Worm (Caenorhabditis elegans) whole organism, mixed stage, embryonic: ENCODE results near the gene F16G10.5.

ENCODE experiments used
- bed-3 ChIP-seq: fragments of 200-800 bp; sonication (Bioruptor generic); optimal IDR thresholded peaks from 3 replicates; lab custom pipeline; 2018; ENCODE audit warnings: mild to moderate bottlenecking, missing genetic modification characterization, moderate library complexity, missing compliant biosample characterization
- blmp-1 ChIP-seq: fragments of 150-350 bp; optimal IDR thresholded peaks from 2 replicates; lab custom pipeline; 2014; ENCODE audit warnings: missing biosample characterization, missing genetic modification characterization
- ceh-39 ChIP-seq: fragments of 150-350 bp; optimal IDR thresholded peaks from 2 replicates; lab custom pipeline; 2014; ENCODE audit warnings: missing biosample characterization, missing genetic modification characterization
- ceh-83 ChIP-seq: fragments of 200-800 bp; sonication (Bioruptor generic); optimal IDR thresholded peaks from 2 replicates; lab custom pipeline; 2018; ENCODE audit warnings: mild to moderate bottlenecking, missing genetic modification characterization, missing compliant biosample characterization
- ces-1 ChIP-seq: fragments of 150-350 bp; optimal IDR thresholded peaks from 2 replicates; lab custom pipeline; 2014; ENCODE audit warnings: missing biosample characterization, missing genetic modification reagents, missing genetic modification characterization
- drap-1 ChIP-seq: fragments of 200-800 bp; sonication (Bioruptor generic); optimal IDR thresholded peaks from 3 replicates; lab custom pipeline; 2018; ENCODE audit warnings: mild to moderate bottlenecking, missing genetic modification characterization, missing compliant biosample characterization
- elt-1 ChIP-seq: sonication (generic microtip); optimal IDR thresholded peaks from 2 replicates; lab custom pipeline; 2017; ENCODE audit warnings: missing genetic modification characterization, mild to moderate bottlenecking, missing compliant biosample characterization, antibody characterized with exemption, moderate library complexity, borderline replicate concordance; ENCODE audit not compliant: insufficient read depth
- elt-3 ChIP-seq: fragments of 150-350 bp; optimal IDR thresholded peaks from 2 replicates; lab custom pipeline; 2014; ENCODE audit warnings: missing biosample characterization, missing genetic modification characterization
- flh-1 ChIP-seq: fragments of 200-800 bp; sonication (Bioruptor generic); optimal IDR thresholded peaks from 2 replicates; lab custom pipeline; 2018; ENCODE audit warnings: mild to moderate bottlenecking, missing genetic modification characterization, moderate library complexity, missing compliant biosample characterization
- ham-2 ChIP-seq: fragments of 200-800 bp; sonication (Bioruptor generic); optimal IDR thresholded peaks from 2 replicates; lab custom pipeline; 2018; ENCODE audit warnings: mild to moderate bottlenecking, missing genetic modification characterization, missing compliant biosample characterization
- hlh-1 ChIP-seq: fragments of 150-350 bp; optimal IDR thresholded peaks from 2 replicates; lab custom pipeline; 2014; ENCODE audit warnings: missing biosample characterization, missing genetic modification reagents, missing genetic modification characterization
- lin-13 ChIP-seq: fragments of 150-350 bp; optimal IDR thresholded peaks from 2 replicates; lab custom pipeline; 2014; ENCODE audit warnings: missing biosample characterization, missing genetic modification characterization
- lin-32 ChIP-seq: fragments of 200-800 bp; sonication (Bioruptor generic); optimal IDR thresholded peaks from 2 replicates; lab custom pipeline; 2018; ENCODE audit warnings: mild to moderate bottlenecking, missing genetic modification characterization, missing compliant biosample characterization
- lsy-2 ChIP-seq: fragments of 150-350 bp; optimal IDR thresholded peaks from 2 replicates; lab custom pipeline; 2014; ENCODE audit warnings: missing biosample characterization, missing genetic modification characterization
- mab-5 ChIP-seq: fragments of 150-350 bp; optimal IDR thresholded peaks from 2 replicates; lab custom pipeline; 2014; ENCODE audit warnings: missing biosample characterization, missing genetic modification characterization
- mep-1 ChIP-seq: fragments of 150-350 bp; optimal IDR thresholded peaks from 2 replicates; lab custom pipeline; 2017; ENCODE audit warnings: missing biosample characterization, missing genetic modification reagents, missing genetic modification characterization, inconsistent platforms
- mls-2 ChIP-seq: sonication (generic microtip); optimal IDR thresholded peaks from 2 replicates; lab custom pipeline; 2016; ENCODE audit warnings: mild to moderate bottlenecking, missing genetic modification characterization, moderate library complexity, missing compliant biosample characterization
- nhr-12 ChIP-seq: fragments of 150-350 bp; optimal IDR thresholded peaks from 2 replicates; lab custom pipeline; 2014; ENCODE audit warnings: missing biosample characterization, missing genetic modification characterization
- nhr-2 ChIP-seq: fragments of 150-350 bp; optimal IDR thresholded peaks from 2 replicates; lab custom pipeline; 2014; ENCODE audit warnings: missing biosample characterization, missing genetic modification characterization
- nhr-237 ChIP-seq: fragments of 150-350 bp; optimal IDR thresholded peaks from 2 replicates; lab custom pipeline; 2014; ENCODE audit warnings: missing biosample characterization, missing genetic modification characterization
- nhr-28 ChIP-seq: fragments of 150-350 bp; optimal IDR thresholded peaks from 2 replicates; lab custom pipeline; 2014; ENCODE audit warnings: missing biosample characterization, missing genetic modification characterization
- pha-4 ChIP-seq: fragments of 150-350 bp; optimal IDR thresholded peaks from 2 replicates; lab custom pipeline; 2018; ENCODE audit warnings: missing biosample characterization, missing genetic modification reagents, missing genetic modification characterization
- sem-2 ChIP-seq: fragments of 200-800 bp; sonication (Bioruptor generic); optimal IDR thresholded peaks from 2 replicates; lab custom pipeline; 2018; ENCODE audit warnings: mild to moderate bottlenecking, missing genetic modification characterization, missing compliant biosample characterization
- snpc-4 ChIP-seq: fragments of 150-350 bp; optimal IDR thresholded peaks from 2 replicates; lab custom pipeline; 2014; ENCODE audit warnings: missing biosample characterization, missing genetic modification characterization
- sptf-1 ChIP-seq: sonication (generic microtip); optimal IDR thresholded peaks from 2 replicates; lab custom pipeline; 2017; ENCODE audit warnings: mild to moderate bottlenecking, missing genetic modification characterization, moderate library complexity, missing compliant biosample characterization
- tbx-8 ChIP-seq: fragments of 200-800 bp; sonication (Bioruptor generic); optimal IDR thresholded peaks from 2 replicates; lab custom pipeline; 2018; ENCODE audit warnings: mild to moderate bottlenecking, missing genetic modification characterization, moderate library complexity, missing compliant biosample characterization
- unc-120 ChIP-seq: sonication (generic microtip); optimal IDR thresholded peaks from 2 replicates; lab custom pipeline; 2017; ENCODE audit warnings: missing genetic modification characterization, missing compliant biosample characterization; ENCODE audit not compliant: poor library complexity, severe bottlenecking
- unc-39 ChIP-seq: fragments of 150-350 bp; optimal IDR thresholded peaks from 2 replicates; lab custom pipeline; 2014; ENCODE audit warnings: missing biosample characterization, missing genetic modification characterization
- unc-62 ChIP-seq: fragments of 150-350 bp; optimal IDR thresholded peaks from 2 replicates; lab custom pipeline; 2014; ENCODE audit warnings: missing biosample characterization, missing genetic modification reagents, missing genetic modification characterization
- zip-8 ChIP-seq: fragments of 150-350 bp; optimal IDR thresholded peaks from 2 replicates; lab custom pipeline; 2014; ENCODE audit warnings: missing biosample characterization, missing genetic modification characterization
- ztf-11 ChIP-seq: fragments of 150-350 bp; optimal IDR thresholded peaks from 2 replicates; lab custom pipeline; 2014; ENCODE audit warnings: missing biosample characterization, missing genetic modification characterization

The F16G10.5 gene

DNA sequence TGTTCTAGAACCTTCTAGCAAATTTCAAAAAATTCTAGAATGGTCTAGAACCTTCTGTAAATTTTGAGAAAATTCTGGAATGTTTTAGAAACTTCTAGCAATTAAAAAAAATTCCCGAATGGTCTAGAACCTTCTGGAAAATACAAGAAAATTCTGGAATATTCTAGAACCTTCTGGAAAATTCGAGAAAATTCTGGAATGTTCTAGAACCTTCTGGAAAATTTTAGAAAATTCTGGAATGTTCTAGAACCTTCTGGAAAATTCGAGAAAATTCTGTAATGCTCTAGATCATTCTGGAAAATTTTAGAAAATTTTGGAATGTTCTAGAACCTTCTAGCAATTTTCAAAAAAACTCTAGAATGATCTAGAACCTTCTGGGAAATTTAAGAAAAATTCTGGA, 36.7 kb upstream of the F16G10.5 start:
- TF ChIP-seq hlh-1 (tag; lab: Kevin White, UChicago) (no peak), blmp-1 (tag; lab: Kevin White, UChicago) (no peak), unc-39 (no peak), ceh-83 (peak; percentile 37), unc-62 (GFP tag; lab: Kevin White, UChicago) (no peak), bed-3 (GFP tag; lab: Kevin White, UChicago) (no peak)

DNA sequence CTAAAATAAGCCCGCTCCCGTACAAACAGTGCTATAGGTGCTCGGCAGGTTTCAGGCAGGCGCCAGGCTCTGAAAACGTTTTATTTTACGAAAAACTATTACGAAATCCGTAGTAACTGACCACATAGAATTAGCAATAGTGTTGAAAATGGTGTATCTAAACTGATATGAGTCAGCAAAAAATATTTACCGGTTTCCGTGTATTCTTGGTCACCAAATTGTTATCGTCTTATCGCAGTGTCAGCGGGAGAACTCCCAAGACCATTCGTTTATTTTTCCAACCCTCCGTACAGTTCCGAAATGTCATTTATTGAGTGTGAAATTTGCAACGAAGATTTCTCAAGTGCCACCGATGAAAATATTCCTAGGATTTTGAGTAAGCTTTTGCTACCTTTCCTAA, 34.9 kb upstream of the F16G10.5 start, which contains the start of gene F43C11.8:
TSS of gene F43C11.8 (plus strand) at position 301 of the 400 bp plus-strand sequence.
- no peak for TF ChIP-seq lsy-2 (tag; lab: Kevin White, UChicago)
- no peak for TF ChIP-seq pha-4 (tag; lab: Kevin White, UChicago)
- no peak for TF ChIP-seq elt-1 (tag; lab: Kevin White, UChicago)
- TF ChIP-seq mls-2 (tag; lab: Kevin White, UChicago), result no peak
- TF ChIP-seq mab-5, result no peak
- no peak for TF ChIP-seq nhr-237 (tag; lab: Kevin White, UChicago)
- no peak for TF ChIP-seq lin-13
- no peak for TF ChIP-seq drap-1
- TF ChIP-seq ceh-39 (tag; lab: Kevin White, UChicago), result no peak
- TF ChIP-seq snpc-4 (tag; lab: Kevin White, UChicago), result no peak
- no peak for TF ChIP-seq sem-2 (GFP tag; lab: Kevin White, UChicago)
- TF ChIP-seq lin-32 (GFP tag; lab: Kevin White, UChicago), result no peak
- no peak for TF ChIP-seq nhr-2 (tag; lab: Kevin White, UChicago)
- TF ChIP-seq nhr-12 (tag; lab: Kevin White, UChicago), result no peak
- no peak for TF ChIP-seq flh-1 (GFP tag; lab: Kevin White, UChicago)
- TF ChIP-seq ceh-83, result no peak
- no peak for TF ChIP-seq ztf-11
- TF ChIP-seq tbx-8, result no peak

DNA sequence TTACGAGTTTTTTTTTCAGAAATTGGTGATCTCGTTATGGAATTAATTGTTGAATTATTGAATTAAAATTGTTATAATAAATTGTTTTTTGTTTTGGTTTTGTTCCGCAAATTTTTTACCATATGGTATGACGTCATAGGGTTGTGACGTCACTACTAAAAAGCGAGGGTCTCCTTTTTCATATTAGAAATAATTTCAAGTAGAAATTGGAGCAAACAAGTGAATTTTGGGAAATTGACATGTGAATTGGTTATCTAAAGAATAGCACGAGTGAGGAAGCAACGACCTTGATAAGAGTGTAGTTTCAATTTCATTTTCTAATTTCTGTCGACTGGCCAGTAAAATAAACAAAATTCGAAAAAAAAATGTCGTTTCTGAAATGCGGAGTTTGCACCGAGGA, 31.5 kb upstream of the F16G10.5 start, which contains the start of gene F43C11.7:
TSS of gene F43C11.7 (plus strand) at position 326 of the 400 bp plus-strand sequence.
- TF ChIP-seq zip-8 (tag; lab: Kevin White, UChicago) (peak; percentile 98), lsy-2 (tag; lab: Kevin White, UChicago) (no peak)
- TF ChIP-seq, all 35 proteins: peak for 1

DNA sequence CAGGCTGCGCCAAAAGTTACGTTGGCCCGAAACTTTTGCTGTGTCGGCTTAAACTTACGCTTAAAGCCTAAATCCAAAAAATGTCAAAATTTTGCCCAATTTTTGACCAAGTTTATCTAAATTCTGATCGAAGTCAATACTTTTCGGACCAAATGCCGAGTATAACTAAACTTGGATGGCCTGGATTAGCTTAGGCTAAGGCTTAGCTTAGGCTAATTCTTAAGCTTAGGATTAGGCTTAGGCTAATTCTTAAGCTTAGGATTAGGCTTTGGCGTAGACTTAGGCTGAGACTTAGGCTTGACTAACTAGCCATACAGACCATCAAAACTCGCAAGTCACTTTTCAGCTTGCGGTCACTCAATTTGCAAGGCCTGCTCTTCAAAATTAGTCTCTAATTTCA, 30.9 kb upstream of the F16G10.5 start:
- TF ChIP-seq hlh-1 (tag; lab: Kevin White, UChicago), result no peak
- TF ChIP-seq ces-1, result no peak
- TF ChIP-seq unc-62 (GFP tag; lab: Kevin White, UChicago), result no peak
- peak; percentile 12 for TF ChIP-seq ham-2

DNA sequence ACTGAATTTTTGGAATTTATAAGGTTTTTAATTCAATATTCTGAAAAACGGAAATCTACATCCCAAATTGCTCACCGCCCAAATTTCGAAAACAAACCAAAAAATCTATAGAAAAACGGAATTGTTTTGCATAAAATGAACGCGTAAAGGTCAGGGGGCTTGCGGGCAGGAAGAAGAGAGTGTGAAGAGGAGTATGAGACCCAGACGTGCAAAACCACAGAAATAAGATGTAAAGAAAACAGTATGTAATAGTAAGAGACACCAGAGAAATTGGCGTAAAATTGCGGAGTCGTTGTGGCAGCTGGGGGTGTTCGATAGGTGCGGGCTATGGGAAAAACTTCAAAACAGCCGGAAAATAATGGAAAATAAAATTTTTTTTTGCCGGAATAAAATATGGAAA, 26.1 kb upstream of the F16G10.5 start:
- TF ChIP-seq sptf-1 (tag; lab: Kevin White, UChicago) (no peak), ces-1 (peak; percentile 26), hlh-1 (tag; lab: Kevin White, UChicago) (peak; percentile 37)

DNA sequence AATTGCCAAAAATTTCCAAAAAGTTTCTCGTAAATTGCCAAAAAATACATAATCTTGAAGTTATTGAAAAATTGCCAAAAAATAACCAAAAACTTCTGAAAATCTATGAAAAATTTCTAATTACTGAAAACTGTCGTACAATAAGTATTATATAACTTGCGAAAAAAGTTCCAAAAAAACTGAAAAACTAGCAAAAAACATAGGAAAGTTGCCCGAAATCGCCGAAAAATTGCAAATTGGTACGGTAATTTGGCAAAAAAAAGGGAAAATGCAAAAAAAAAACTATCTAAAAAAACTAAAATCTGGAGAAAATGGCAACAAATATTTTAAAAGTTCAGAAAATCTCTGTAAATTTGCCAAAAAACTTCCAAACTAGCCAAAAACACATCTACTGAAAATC, 25.6 kb upstream of the F16G10.5 start, which contains the start of gene enri-1:
TSS of gene enri-1 (minus strand) at position 101 of the 400 bp plus-strand sequence.
- TF ChIP-seq lin-13 (no peak), tbx-8 (no peak), hlh-1 (tag; lab: Kevin White, UChicago) (no peak), elt-3 (no peak), nhr-28 (tag; lab: Kevin White, UChicago) (no peak), lin-32 (GFP tag; lab: Kevin White, UChicago) (no peak), nhr-12 (tag; lab: Kevin White, UChicago) (no peak), nhr-237 (tag; lab: Kevin White, UChicago) (no peak), unc-120 (tag; lab: Kevin White, UChicago) (no peak), sptf-1 (tag; lab: Kevin White, UChicago) (no peak), unc-39 (no peak), mep-1 (tag; lab: Kevin White, UChicago) (no peak), pha-4 (tag; lab: Kevin White, UChicago) (no peak)
